Fruit fly (Drosophila melanogaster): Measurements from ENCODE around the gene prage.

- TF ChIP-seq CG7372 (GFP tag; IDR thresholded peaks at IDR 0.05): no peak
- no peak for TF ChIP-seq CG6254 (GFP tag; optimal IDR thresholded peaks at IDR 0.05)
- no peak for TF ChIP-seq lov (optimal IDR thresholded peaks at IDR 0.05)
- no peak for TF ChIP-seq lov (GFP tag; IDR thresholded peaks at IDR 0.05)
- TF ChIP-seq usp (GFP tag; optimal IDR thresholded peaks at IDR 0.05): no peak
- no peak for TF ChIP-seq CG30020 (tag; optimal IDR thresholded peaks at IDR 0.05)
- TF ChIP-seq Asciz (GFP tag; optimal IDR thresholded peaks at IDR 0.05): no peak
- TF ChIP-seq CG5245 (GFP tag; optimal IDR thresholded peaks at IDR 0.05): no peak
- TF ChIP-seq yki (optimal IDR thresholded peaks at IDR 0.05): no peak
- no peak for TF ChIP-seq Abd-B (GFP tag; optimal IDR thresholded peaks at IDR 0.05)
These were observed 50.5 kb downstream of the prage start for dm6 chrX:1823883-1824609.

Measured in whole organism, embryonic.